Worm (Caenorhabditis elegans) whole organism, L3 larva: ENCODE data around the gene nhr-34.
A peak's percentile ranks its signal among the peaks of the same experiment; 100 is the strongest.

Experiments used
- R02D3.7 ChIP-seq: fragments of 150-350 bp; optimal IDR thresholded peaks from 2 replicates; lab custom pipeline; 2014; ENCODE audit warnings: missing biosample characterization, missing genetic modification characterization
- ZK546.5 ChIP-seq: sonication (generic microtip); optimal IDR thresholded peaks from 2 replicates; lab custom pipeline; 2017; ENCODE audit warnings: missing biosample characterization, missing genetic modification characterization
- aly-2 ChIP-seq: fragments of 150-350 bp; optimal IDR thresholded peaks from 2 replicates; lab custom pipeline; 2014; ENCODE audit warnings: missing biosample characterization, missing genetic modification characterization
- ama-1 ChIP-seq: fragments of 150-350 bp; optimal IDR thresholded peaks from 2 replicates; lab custom pipeline; 2018
- ceh-16 ChIP-seq: sonication (generic microtip); optimal IDR thresholded peaks from 2 replicates; lab custom pipeline; 2017; ENCODE audit warnings: missing biosample characterization, missing genetic modification characterization
- ceh-28 ChIP-seq: fragments of 150-350 bp; optimal IDR thresholded peaks from 2 replicates; lab custom pipeline; 2014; ENCODE audit warnings: missing biosample characterization, missing genetic modification reagents, missing genetic modification characterization
- ceh-82 ChIP-seq: fragments of 150-350 bp; optimal IDR thresholded peaks from 2 replicates; lab custom pipeline; 2014; ENCODE audit warnings: missing biosample characterization, missing genetic modification characterization
- daf-12 ChIP-seq: fragments of 150-350 bp; optimal IDR thresholded peaks from 2 replicates; lab custom pipeline; 2014; ENCODE audit warnings: missing biosample characterization, missing genetic modification reagents, missing genetic modification characterization
- egl-27 ChIP-seq: sonication (generic microtip); optimal IDR thresholded peaks from 4 replicates; lab custom pipeline; 2017; ENCODE audit warnings: missing biosample characterization, missing genetic modification reagents, missing genetic modification characterization
- egl-5 ChIP-seq: fragments of 150-350 bp; optimal IDR thresholded peaks from 2 replicates; lab custom pipeline; 2017; ENCODE audit warnings: missing biosample characterization, missing genetic modification reagents, missing genetic modification characterization, inconsistent platforms
- elt-1 ChIP-seq: fragments of 150-350 bp; optimal IDR thresholded peaks from 2 replicates; lab custom pipeline; 2014; ENCODE audit warnings: missing biosample characterization, missing genetic modification characterization
- elt-2 ChIP-seq: sonication (generic microtip); optimal IDR thresholded peaks from 2 replicates; lab custom pipeline; 2016; ENCODE audit warnings: missing genetic modification reagents, mild to moderate bottlenecking, missing genetic modification characterization, missing compliant biosample characterization
- elt-3 ChIP-seq, 3 experiments: fragments of 150-350 bp in 1 of 3; sonication (generic microtip) in 2 of 3; optimal IDR thresholded peaks; 2 replicates in 2 of 3; 4 replicates in 1 of 3; lab custom pipeline; 2014 to 2017; ENCODE audit warnings: missing biosample characterization in 3 of 3, missing genetic modification characterization in 3 of 3
- fkh-10 ChIP-seq: sonication (generic microtip); optimal IDR thresholded peaks from 2 replicates; lab custom pipeline; 2017; ENCODE audit warnings: missing biosample characterization, missing genetic modification reagents, missing genetic modification characterization
- hmg-11 ChIP-seq: sonication (generic microtip); optimal IDR thresholded peaks from 2 replicates; lab custom pipeline; 2016; ENCODE audit warnings: missing genetic modification characterization, missing compliant biosample characterization
- jun-1 ChIP-seq: fragments of 150-350 bp; optimal IDR thresholded peaks from 2 replicates; lab custom pipeline; 2014; ENCODE audit warnings: missing biosample characterization, missing genetic modification reagents, missing genetic modification characterization
- lin-15B ChIP-seq: fragments of 150-350 bp; optimal IDR thresholded peaks from 2 replicates; lab custom pipeline; 2014; ENCODE audit warnings: missing biosample characterization, missing genetic modification characterization
- lsy-12 ChIP-seq: sonication (generic microtip); optimal IDR thresholded peaks from 2 replicates; lab custom pipeline; 2016; ENCODE audit warnings: mild to moderate bottlenecking, missing genetic modification characterization, missing compliant biosample characterization
- mdl-1 ChIP-seq: fragments of 150-350 bp; optimal IDR thresholded peaks from 2 replicates; lab custom pipeline; 2014; ENCODE audit warnings: missing biosample characterization, missing genetic modification characterization
- mml-1 ChIP-seq: fragments of 150-350 bp; sonication (generic microtip); optimal IDR thresholded peaks from 3 replicates; lab custom pipeline; 2014; ENCODE audit warnings: missing biosample characterization, missing genetic modification characterization
- nfya-1 ChIP-seq: sonication (generic microtip); optimal IDR thresholded peaks from 2 replicates; lab custom pipeline; 2017; ENCODE audit warnings: missing genetic modification characterization, mild to moderate bottlenecking, missing compliant biosample characterization, antibody characterized with exemption, moderate library complexity; ENCODE audit not compliant: insufficient read depth
- nhr-11 ChIP-seq: fragments of 150-350 bp; optimal IDR thresholded peaks from 2 replicates; lab custom pipeline; 2014; ENCODE audit warnings: missing biosample characterization, missing genetic modification characterization
- nhr-12 ChIP-seq: fragments of 150-350 bp; optimal IDR thresholded peaks from 2 replicates; lab custom pipeline; 2014; ENCODE audit warnings: missing biosample characterization, missing genetic modification characterization
- nhr-23 ChIP-seq: fragments of 150-350 bp; optimal IDR thresholded peaks from 2 replicates; lab custom pipeline; 2014; ENCODE audit warnings: missing biosample characterization, missing genetic modification reagents, missing genetic modification characterization
- nhr-237 ChIP-seq: fragments of 150-350 bp; optimal IDR thresholded peaks from 2 replicates; lab custom pipeline; 2014; ENCODE audit warnings: missing biosample characterization, missing genetic modification characterization
- nhr-25 ChIP-seq: sonication (generic microtip); optimal IDR thresholded peaks from 2 replicates; lab custom pipeline; 2017; ENCODE audit warnings: missing biosample characterization, missing genetic modification characterization
- nhr-28 ChIP-seq: fragments of 150-350 bp; optimal IDR thresholded peaks from 2 replicates; lab custom pipeline; 2014; ENCODE audit warnings: missing biosample characterization, missing genetic modification characterization
- nhr-43 ChIP-seq: sonication (generic microtip); optimal IDR thresholded peaks from 2 replicates; lab custom pipeline; 2016; ENCODE audit warnings: mild to moderate bottlenecking, missing genetic modification characterization, missing compliant biosample characterization; ENCODE audit not compliant: poor library complexity, severe bottlenecking
- nhr-67 ChIP-seq: fragments of 150-350 bp; optimal IDR thresholded peaks from 2 replicates; lab custom pipeline; 2014; ENCODE audit warnings: missing biosample characterization, missing genetic modification characterization
- pha-4 ChIP-seq: fragments of 150-350 bp; optimal IDR thresholded peaks from 2 replicates; lab custom pipeline; 2014; ENCODE audit warnings: missing biosample characterization, missing genetic modification reagents, missing genetic modification characterization
- pqm-1 ChIP-seq: fragments of 150-350 bp; optimal IDR thresholded peaks from 2 replicates; lab custom pipeline; 2017; ENCODE audit warnings: missing biosample characterization, missing genetic modification characterization, inconsistent platforms
- snpc-4 ChIP-seq: fragments of 150-350 bp; optimal IDR thresholded peaks from 2 replicates; lab custom pipeline; 2014; ENCODE audit warnings: missing biosample characterization, missing genetic modification characterization
- tbx-2 ChIP-seq: sonication (generic microtip); optimal IDR thresholded peaks from 2 replicates; lab custom pipeline; 2016; ENCODE audit warnings: mild to moderate bottlenecking, missing genetic modification characterization, missing compliant biosample characterization
- unc-39 ChIP-seq: sonication (generic microtip); optimal IDR thresholded peaks from 4 replicates; lab custom pipeline; 2017; ENCODE audit warnings: missing biosample characterization, missing genetic modification characterization
- ztf-11 ChIP-seq: fragments of 150-350 bp; optimal IDR thresholded peaks from 2 replicates; lab custom pipeline; 2014; ENCODE audit warnings: missing biosample characterization, missing genetic modification characterization

The nhr-34 gene

ce11 chrIV:9677226-9677992 lies 1.9 kb upstream of the nhr-34 start:
- TF ChIP-seq jun-1 (peak; percentile 32), R02D3.7 (tag; lab: Kevin White, UChicago) (no peak), hmg-11 (peak; percentile 60), fkh-10 (GFP tag; lab: Kevin White, UChicago) (peak; percentile 74), elt-2 (tag; lab: Kevin White, UChicago) (peak; percentile 70), nfya-1 (tag; lab: Kevin White, UChicago) (peak; percentile 85), elt-3 (tag; optimal IDR thresholded peaks at IDR 0.05; lab: Kevin White, UChicago) (peak in 1 of 3 experiments; percentile 70), pha-4 (tag; lab: Kevin White, UChicago) (peak; percentile 83), pqm-1 (peak; percentile 85), aly-2 (tag; lab: Kevin White, UChicago) (no peak), nhr-67 (tag; lab: Kevin White, UChicago) (no peak), nhr-28 (no peak), nhr-23 (tag; lab: Kevin White, UChicago) (peak; percentile 79), nhr-43 (tag; lab: Kevin White, UChicago) (peak; percentile 81), ztf-11 (tag; lab: Kevin White, UChicago) (no peak), lin-15B (tag; lab: Kevin White, UChicago) (peak; percentile 7), mdl-1 (tag; lab: Kevin White, UChicago) (peak; percentile 96), nhr-237 (tag; lab: Kevin White, UChicago) (no peak), ceh-28 (peak; percentile 48), tbx-2 (tag; lab: Kevin White, UChicago) (peak; percentile 33), lsy-12 (no peak), nhr-25 (peak; percentile 32)

ce11 chrIV:9676535-9676934 lies 1.1 kb upstream of the nhr-34 start:
- TF ChIP-seq egl-5 (no peak), tbx-2 (tag; lab: Kevin White, UChicago) (no peak), nhr-11 (tag; lab: Kevin White, UChicago) (no peak), ZK546.5 (tag; lab: Kevin White, UChicago) (no peak), nhr-67 (tag; lab: Kevin White, UChicago) (no peak), ceh-16 (tag; lab: Kevin White, UChicago) (no peak), lsy-12 (no peak), pqm-1 (peak; percentile 96), egl-27 (tag; lab: Kevin White, UChicago) (no peak), elt-2 (tag; lab: Kevin White, UChicago) (peak; percentile 94), mml-1 (tag; lab: Kevin White, UChicago) (no peak), daf-12 (no peak), jun-1 (no peak), pha-4 (tag; lab: Kevin White, UChicago) (peak; percentile 54), aly-2 (tag; lab: Kevin White, UChicago) (no peak), nfya-1 (tag; lab: Kevin White, UChicago) (no peak)
- TF ChIP-seq, all 47 proteins: peak for 3

ce11 chrIV:9673683-9674336 lies 1.7 kb downstream of the nhr-34 start:
- TF ChIP-seq tbx-2 (tag; lab: Kevin White, UChicago) (no peak), lin-15B (tag; lab: Kevin White, UChicago) (no peak), elt-1 (tag; lab: Kevin White, UChicago) (peak; percentile 72), pqm-1 (peak; percentile 75), ama-1 (lab: Kevin White, UChicago) (peak; percentile 40), ceh-82 (tag; lab: Kevin White, UChicago) (no peak), elt-2 (tag; lab: Kevin White, UChicago) (peak; percentile 40), fkh-10 (GFP tag; lab: Kevin White, UChicago) (no peak), nfya-1 (tag; lab: Kevin White, UChicago) (peak; percentile 2), unc-39 (tag; lab: Kevin White, UChicago) (no peak), ZK546.5 (tag; lab: Kevin White, UChicago) (no peak), snpc-4 (tag; lab: Kevin White, UChicago) (no peak), nhr-12 (tag; lab: Kevin White, UChicago) (no peak)
